Worm (Caenorhabditis elegans): ENCODE data around the gene C55A1.6.

The C55A1.6 gene

DNA sequence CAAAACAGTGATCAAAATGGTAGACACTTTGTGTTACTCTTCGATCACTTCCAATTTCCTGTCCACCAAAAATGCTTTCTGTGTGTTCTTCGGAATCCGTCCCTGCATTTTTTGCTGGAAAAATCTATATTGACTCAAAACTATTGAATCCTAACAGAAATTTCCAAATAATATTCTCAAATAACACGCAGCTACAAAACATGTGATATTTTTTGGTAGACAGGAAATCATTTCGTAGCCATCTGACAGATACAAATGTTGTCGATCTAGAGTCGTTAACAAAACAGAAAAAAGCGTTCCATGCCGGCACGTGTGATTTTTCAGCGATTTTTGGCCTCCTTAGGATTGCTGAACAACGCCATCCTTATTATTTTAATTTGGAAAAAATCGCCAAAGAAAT lies 34.9 kb upstream of the C55A1.6 start, which contains the start of gene str-263:
TSS of gene str-263 (plus strand) at position 301 of the 400 bp plus-strand sequence.
- no peak for TF ChIP-seq elt-1 (tag; optimal IDR thresholded peaks at IDR 0.05)

DNA sequence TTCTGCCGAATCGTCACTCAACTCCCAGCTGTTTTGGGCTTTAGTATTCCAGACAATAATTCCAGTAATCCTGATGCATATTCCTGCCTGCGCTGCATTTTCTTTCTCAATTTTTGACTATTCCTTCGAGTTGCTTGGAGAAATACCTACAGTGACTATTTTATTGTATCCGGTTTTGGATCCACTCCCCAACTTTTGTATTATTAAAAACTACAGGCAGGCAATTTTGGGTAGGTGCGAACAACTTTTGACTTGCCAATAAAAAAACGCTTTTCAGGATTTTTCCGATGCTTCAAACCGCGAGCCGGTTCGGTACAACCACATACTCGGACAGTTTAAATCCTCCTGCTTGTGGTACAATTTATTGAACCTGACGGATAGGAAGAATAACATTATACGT lies 33.3 kb upstream of the C55A1.6 start:
- TF ChIP-seq nhr-129 (tag; optimal IDR thresholded peaks at IDR 0.05) (no peak), unc-62 (GFP tag; optimal IDR thresholded peaks at IDR 0.05) (no peak), nhr-6 (tag; optimal IDR thresholded peaks at IDR 0.05) (no peak), lin-13 (GFP tag; optimal IDR thresholded peaks at IDR 0.05) (no peak), ztf-1 (GFP tag; conservative IDR thresholded peaks at IDR 0.05) (no peak), sma-9 (GFP tag; optimal IDR thresholded peaks at IDR 0.05) (no peak), sma-9 (tag; optimal IDR thresholded peaks at IDR 0.05) (no peak), mab-5 (tag; optimal IDR thresholded peaks at IDR 0.05) (no peak)

DNA sequence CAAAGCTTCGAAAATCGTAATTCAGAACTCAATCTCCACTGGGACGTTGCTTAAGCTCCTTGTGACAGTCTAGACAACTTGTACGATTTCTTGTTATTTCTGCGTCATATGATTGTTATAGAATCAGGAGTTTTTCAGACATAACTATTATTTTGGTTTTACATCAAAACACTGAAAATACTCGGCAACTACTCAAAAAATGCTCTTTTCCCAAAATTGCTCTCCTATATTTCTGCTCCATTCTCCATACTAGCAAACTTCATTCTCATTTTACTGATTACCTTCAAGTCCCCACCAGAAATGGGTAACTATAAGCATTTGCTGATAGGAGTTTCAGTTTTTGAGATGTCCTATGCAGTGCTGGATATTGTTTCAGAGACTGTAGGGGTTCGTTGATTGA lies 26.3 kb upstream of the C55A1.6 start, which contains the start of gene C55A1.1:
TSS of gene C55A1.1 (plus strand) at position 301 of the 400 bp plus-strand sequence.
- no peak for TF ChIP-seq Y55F3AM.14 (GFP tag; optimal IDR thresholded peaks at IDR 0.05)
- TF ChIP-seq blmp-1 (tag; optimal IDR thresholded peaks at IDR 0.05; ENCODE audit: insufficient read depth): no peak
- TF ChIP-seq unc-55 (GFP tag; optimal IDR thresholded peaks at IDR 0.05): no peak
- TF ChIP-seq skn-1 (tag; optimal IDR thresholded peaks at IDR 0.05): no peak
- TF ChIP-seq lin-11 (tag; optimal IDR thresholded peaks at IDR 0.05): no peak
- TF ChIP-seq nhr-10 (tag; optimal IDR thresholded peaks at IDR 0.05): no peak
- no peak for TF ChIP-seq mbf-1 (tag; optimal IDR thresholded peaks at IDR 0.05)
- TF ChIP-seq egl-27 (tag; optimal IDR thresholded peaks at IDR 0.05): no peak
- TF ChIP-seq elt-1 (tag; optimal IDR thresholded peaks at IDR 0.05): no peak
- no peak for TF ChIP-seq ceh-82 (tag; optimal IDR thresholded peaks at IDR 0.05)
- TF ChIP-seq nhr-129 (tag; optimal IDR thresholded peaks at IDR 0.05): no peak
- TF ChIP-seq sma-3 (GFP tag; optimal IDR thresholded peaks at IDR 0.05): no peak
- TF ChIP-seq mab-5 (tag; optimal IDR thresholded peaks at IDR 0.05): no peak

DNA sequence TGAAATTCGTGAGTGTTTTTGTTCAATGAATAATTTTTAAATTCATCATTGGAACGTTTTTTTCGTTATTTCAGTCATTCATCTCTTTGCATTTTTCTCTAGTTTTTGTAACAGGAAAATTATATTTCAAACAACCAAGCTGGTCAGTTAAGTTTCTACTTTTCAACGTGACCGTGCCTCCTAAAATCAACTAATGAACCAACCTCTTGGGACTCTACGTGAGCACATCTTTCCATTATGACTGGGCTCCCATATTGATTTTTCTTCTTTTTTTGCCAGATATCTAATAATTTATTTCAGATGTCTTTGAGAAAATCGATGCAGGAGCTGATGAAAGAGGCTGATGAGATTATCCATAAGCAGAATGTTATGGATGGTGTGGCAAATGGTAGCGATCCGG lies 22.3 kb upstream of the C55A1.6 start, which contains the start of gene C55A1.11:
TSS of gene C55A1.11 (plus strand) at position 301 of the 400 bp plus-strand sequence.
- TF ChIP-seq nhr-237 (tag; optimal IDR thresholded peaks at IDR 0.05): no peak
- TF ChIP-seq nhr-77 (tag; optimal IDR thresholded peaks at IDR 0.05): no peak
- TF ChIP-seq alr-1 (tag; optimal IDR thresholded peaks at IDR 0.05): no peak
- TF ChIP-seq ZK546.5 (tag; optimal IDR thresholded peaks at IDR 0.05): no peak
- no peak for TF ChIP-seq aly-2 (tag; optimal IDR thresholded peaks at IDR 0.05)

DNA sequence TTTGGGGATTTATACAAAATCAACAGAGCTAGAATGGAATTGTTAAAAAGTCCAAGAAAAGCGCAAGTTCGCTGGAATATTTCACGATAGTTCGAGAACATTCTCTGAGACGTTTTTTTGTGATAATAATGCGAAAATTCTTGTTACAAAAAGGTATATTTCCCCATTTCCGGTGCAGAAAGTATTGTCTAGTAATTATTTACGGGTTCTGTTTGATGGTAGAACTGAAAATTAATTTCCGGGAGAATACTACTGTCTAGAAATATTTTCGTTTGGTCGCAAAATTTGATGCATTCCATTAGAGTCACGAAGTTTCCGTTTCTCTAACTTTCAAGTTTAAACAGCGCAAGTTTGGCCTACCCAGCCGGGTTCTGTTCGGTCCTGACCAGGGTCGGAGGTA lies 18.3 kb upstream of the C55A1.6 start, which contains the start of gene str-248:
TSS of gene str-248 (minus strand) at position 101 of the 400 bp plus-strand sequence.
- no peak for TF ChIP-seq nhr-25 (tag; optimal IDR thresholded peaks at IDR 0.05)
- TF ChIP-seq nhr-11 (tag; optimal IDR thresholded peaks at IDR 0.05): no peak
- TF ChIP-seq lin-11 (tag; optimal IDR thresholded peaks at IDR 0.05): no peak
- no peak for TF ChIP-seq nhr-6 (tag; optimal IDR thresholded peaks at IDR 0.05)
- no peak for TF ChIP-seq zag-1 (tag; optimal IDR thresholded peaks at IDR 0.05)
- TF ChIP-seq nhr-129 (tag; optimal IDR thresholded peaks at IDR 0.05): no peak
- no peak for TF ChIP-seq snpc-4 (tag; optimal IDR thresholded peaks at IDR 0.05)
- no peak for TF ChIP-seq unc-39 (tag; optimal IDR thresholded peaks at IDR 0.05)
- TF ChIP-seq peb-1 (tag; optimal IDR thresholded peaks at IDR 0.05): no peak
- no peak for TF ChIP-seq ztf-11 (tag; optimal IDR thresholded peaks at IDR 0.05)
- TF ChIP-seq alr-1 (tag; optimal IDR thresholded peaks at IDR 0.05): no peak

DNA sequence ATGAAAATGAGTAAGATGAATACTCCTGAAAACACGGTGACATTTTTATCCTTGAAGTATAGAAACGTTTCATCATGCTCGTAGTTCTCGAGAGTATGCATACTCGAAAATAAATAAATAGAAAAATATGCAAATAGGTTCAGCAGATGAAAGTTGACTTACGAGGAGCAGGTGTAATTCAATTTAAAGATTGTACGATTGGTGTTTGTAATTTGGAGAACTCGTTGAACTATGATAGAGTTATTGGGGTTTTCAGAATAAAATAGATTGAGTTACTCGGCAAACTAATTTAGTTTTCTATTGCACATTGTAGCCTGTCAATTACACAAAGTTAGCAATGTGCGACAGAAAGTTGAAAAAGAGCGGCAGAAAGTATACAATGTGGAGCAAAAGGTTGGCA lies 9.0 kb upstream of the C55A1.6 start, which contains the start of gene srz-44:
TSS of gene srz-44 (minus strand) at position 101 of the 400 bp plus-strand sequence.
- TF ChIP-seq mbf-1 (tag; optimal IDR thresholded peaks at IDR 0.05) (no peak), elt-1 (tag; optimal IDR thresholded peaks at IDR 0.05) (no peak), lin-39 (tag; optimal IDR thresholded peaks at IDR 0.05) (no peak), ceh-82 (tag; optimal IDR thresholded peaks at IDR 0.05) (no peak), peb-1 (tag; optimal IDR thresholded peaks at IDR 0.05) (no peak), elt-3 (tag; optimal IDR thresholded peaks at IDR 0.05) (no peak), nhr-23 (tag; optimal IDR thresholded peaks at IDR 0.05) (no peak), ztf-1 (GFP tag; conservative IDR thresholded peaks at IDR 0.05) (no peak)

All from whole organism, L2 larva.